Worm (Caenorhabditis elegans): ENCODE measurements around the gene sre-5.

sre-5 gene

ce11 chrIV:3610987-3611386 is 46.0 kb downstream of the sre-5 start:
- TF ChIP-seq M03D4.4 (tag; optimal IDR thresholded peaks at IDR 0.05) = no peak
- TF ChIP-seq elt-1 (tag; optimal IDR thresholded peaks at IDR 0.05; ENCODE audit: borderline replicate concordance, insufficient read depth) = no peak

- TF ChIP-seq ceh-83 (GFP tag; optimal IDR thresholded peaks at IDR 0.05) (no peak), nhr-28 (tag; optimal IDR thresholded peaks at IDR 0.05) (no peak)
These were observed 46.8 kb downstream of the sre-5 start for ce11 chrIV:3611845-3612244.

ce11 chrIV:3613022-3613605 is 48.1 kb downstream of the sre-5 start, which contains the start of gene ltah-1.2:
ltah-1.2 (minus strand) TSS chrIV:3613072.
- no peak for TF ChIP-seq cnd-1 (tag; optimal IDR thresholded peaks at IDR 0.05)
- no peak for TF ChIP-seq nhr-2 (tag; optimal IDR thresholded peaks at IDR 0.05)
- TF ChIP-seq drap-1 (GFP tag; optimal IDR thresholded peaks at IDR 0.05) = no peak
- TF ChIP-seq unc-62 (GFP tag; optimal IDR thresholded peaks at IDR 0.05) = no peak
- TF ChIP-seq bed-3 (GFP tag; optimal IDR thresholded peaks at IDR 0.05) = no peak
- TF ChIP-seq blmp-1 (tag; optimal IDR thresholded peaks at IDR 0.05) = no peak
- no peak for TF ChIP-seq mab-5 (tag; optimal IDR thresholded peaks at IDR 0.05)
- no peak for TF ChIP-seq pha-4 (tag; optimal IDR thresholded peaks at IDR 0.05)

All from whole organism, mixed stage, embryonic.